Fruit fly (Drosophila melanogaster) whole organism, wandering third instar larva: ENCODE data around the gene CG13692.

Experiments
- Abd-B ChIP-seq: fragments of >200 bp; optimal IDR thresholded peaks from 2 replicates; lab custom pipeline; 2017; ENCODE audit warnings: missing biosample characterization, missing genetic modification characterization
- CG32264 ChIP-seq: fragments of 200-800 bp; sonication (Bioruptor generic); optimal IDR thresholded peaks from 2 replicates; lab custom pipeline; 2016; ENCODE audit warnings: missing biosample characterization, missing genetic modification characterization
- Dfd ChIP-seq: fragments of >200 bp; optimal IDR thresholded peaks from 2 replicates; lab custom pipeline; 2017; ENCODE audit warnings: missing biosample characterization, missing genetic modification characterization
- Dif ChIP-seq: fragments of 200-275, 200-300 bp; sonication (Bioruptor generic); optimal IDR thresholded peaks from 2 replicates; lab custom pipeline; 2018; ENCODE audit warnings: missing biosample characterization, missing genetic modification characterization; ENCODE audit not compliant: partially characterized antibody
- GATAd ChIP-seq: sonication (Bioruptor generic); optimal IDR thresholded peaks from 2 replicates; lab custom pipeline; 2016; ENCODE audit warnings: missing biosample characterization, missing genetic modification characterization
- Hr78 ChIP-seq: fragments of >200 bp; optimal IDR thresholded peaks from 2 replicates; lab custom pipeline; 2017; ENCODE audit warnings: missing biosample characterization, missing genetic modification characterization
- br ChIP-seq: fragments of 200-800 bp; sonication (Bioruptor generic); optimal IDR thresholded peaks from 2 replicates; lab custom pipeline; 2016; ENCODE audit warnings: missing biosample characterization, missing genetic modification characterization
- brk ChIP-seq: fragments of 200-800 bp; sonication (Bioruptor generic); optimal IDR thresholded peaks from 2 replicates; lab custom pipeline; 2016; ENCODE audit warnings: missing biosample characterization, mild to moderate bottlenecking, missing genetic modification characterization
- dl ChIP-seq, 2 experiments: fragments of 175-275, 200-275 bp in 1 of 2; fragments of 200-275 bp in 1 of 2; sonication (Bioruptor generic); optimal IDR thresholded peaks; lab custom pipeline; 2018; ENCODE audit warnings: mild to moderate bottlenecking in 2 of 2, missing biosample characterization in 2 of 2, missing genetic modification characterization in 2 of 2, moderate library complexity in 2 of 2; ENCODE audit not compliant: partially characterized antibody in 2 of 2, insufficient read depth in 1 of 2
- ey ChIP-seq: fragments of 200-800 bp; sonication (Bioruptor generic); optimal IDR thresholded peaks from 2 replicates; lab custom pipeline; 2016; ENCODE audit warnings: missing biosample characterization, missing genetic modification characterization
- pan ChIP-seq: fragments of >200 bp; optimal IDR thresholded peaks from 2 replicates; lab custom pipeline; 2017
- usp ChIP-seq: fragments of >200 bp; optimal IDR thresholded peaks from 2 replicates; lab custom pipeline; 2017; ENCODE audit warnings: missing biosample characterization, missing genetic modification characterization

- TF ChIP-seq CG32264 (GFP tag; lab: Kevin White, UChicago) (no peak), Dif (GFP tag; lab: Kevin White, UChicago) (no peak), usp (GFP tag; lab: Kevin White, UChicago) (no peak), GATAd (GFP tag; lab: Kevin White, UChicago) (no peak), Abd-B (GFP tag; lab: Kevin White, UChicago) (no peak), Dfd (GFP tag; lab: Kevin White, UChicago) (no peak), pan (lab: Kevin White, UChicago) (no peak), brk (GFP tag; lab: Kevin White, UChicago) (peak; percentile 80), ey (GFP tag; lab: Kevin White, UChicago) (peak; percentile 75), Hr78 (GFP tag; lab: Kevin White, UChicago) (no peak), dl (GFP tag; optimal IDR thresholded peaks at IDR 0.05; lab: Kevin White, UChicago; ENCODE audit: insufficient read depth in 1 of 2, partially characterized antibody in 2 of 2) (no peak), br (peak; percentile 63)
Observed at dm6 chr2L:440638-441454, 19.3 kb downstream of the CG13692 start.
